Worm (Caenorhabditis elegans): Measurements from ENCODE around the gene Y49F6C.8.

Gene Y49F6C.8

ce11 chrII:3368097-3368496, 1.8 kb downstream of the Y49F6C.8 start, which contains the start of gene Y49F6C.7:
Gene Y49F6C.7, minus strand, starts transcription at chrII:3368197.
- no peak for TF ChIP-seq unc-62 (GFP tag; optimal IDR thresholded peaks at IDR 0.05)

ce11 chrII:3367100-3367499, 2.8 kb downstream of the Y49F6C.8 start, which contains the start of gene Y49F6C.6:
Gene Y49F6C.6, minus strand, starts transcription at chrII:3367200.
- no peak for TF ChIP-seq unc-62 (GFP tag; optimal IDR thresholded peaks at IDR 0.05)

ce11 chrII:3358834-3359233, 11.1 kb downstream of the Y49F6C.8 start, which contains the start of the genes lido-14 and bath-27:
Gene lido-14, plus strand, starts transcription at chrII:3359134.
Gene bath-27, plus strand, starts transcription at chrII:3359139.
- no peak for TF ChIP-seq unc-62 (GFP tag; optimal IDR thresholded peaks at IDR 0.05)

ce11 chrII:3349820-3350291, 20.1 kb downstream of the Y49F6C.8 start, which contains the start of gene F14D2.8:
Gene F14D2.8, minus strand, starts transcription at chrII:3349870.
- no peak for TF ChIP-seq unc-62 (GFP tag; optimal IDR thresholded peaks at IDR 0.05)

ce11 chrII:3347940-3348610, 21.8 kb downstream of the Y49F6C.8 start, which contains the start of the genes F14D2.14 and bath-29:
Gene F14D2.14, minus strand, starts transcription at chrII:3347990.
Gene bath-29, plus strand, starts transcription at chrII:3348560.
- TF ChIP-seq unc-62 (GFP tag; optimal IDR thresholded peaks at IDR 0.05) = no peak

ce11 chrII:3346328-3346780, 23.6 kb downstream of the Y49F6C.8 start, which contains the start of gene bath-30:
Gene bath-30, minus strand, starts transcription at chrII:3346378.
- TF ChIP-seq unc-62 (GFP tag; optimal IDR thresholded peaks at IDR 0.05) = no peak

- TF ChIP-seq unc-62 (GFP tag; optimal IDR thresholded peaks at IDR 0.05) = no peak
Observed at ce11 chrII:3344917-3345316, 25.0 kb downstream of the Y49F6C.8 start, which contains the start of gene bath-28. Gene bath-28, minus strand, starts transcription at chrII:3344967.

ce11 chrII:3343714-3344113, 26.2 kb downstream of the Y49F6C.8 start, which contains the start of gene F14D2.15:
Gene F14D2.15, minus strand, starts transcription at chrII:3343814.
- TF ChIP-seq unc-62 (GFP tag; optimal IDR thresholded peaks at IDR 0.05) = no peak

ce11 chrII:3341989-3342388, 27.9 kb downstream of the Y49F6C.8 start, which contains the start of gene F14D2.11:
Gene F14D2.11, minus strand, starts transcription at chrII:3342089.
- no peak for TF ChIP-seq unc-62 (GFP tag; optimal IDR thresholded peaks at IDR 0.05)

ce11 chrII:3340818-3341217, 29.1 kb downstream of the Y49F6C.8 start:
- TF ChIP-seq unc-62 (GFP tag; optimal IDR thresholded peaks at IDR 0.05) = no peak

ce11 chrII:3340251-3340650, 29.7 kb downstream of the Y49F6C.8 start, which contains the start of gene F14D2.5:
Gene F14D2.5, plus strand, starts transcription at chrII:3340551.
- TF ChIP-seq unc-62 (GFP tag; optimal IDR thresholded peaks at IDR 0.05) = no peak

- no peak for TF ChIP-seq unc-62 (GFP tag; optimal IDR thresholded peaks at IDR 0.05)
Observed at ce11 chrII:3338556-3338955, 31.4 kb downstream of the Y49F6C.8 start, which contains the start of gene F14D2.7. Gene F14D2.7, minus strand, starts transcription at chrII:3338656.

- TF ChIP-seq unc-62 (GFP tag; optimal IDR thresholded peaks at IDR 0.05) = no peak
Observed at ce11 chrII:3337039-3337438, 32.9 kb downstream of the Y49F6C.8 start, which contains the start of gene F14D2.19. Gene F14D2.19, minus strand, starts transcription at chrII:3337139.

ce11 chrII:3332039-3332438, 37.9 kb downstream of the Y49F6C.8 start, which contains the start of gene irld-27:
Gene irld-27, plus strand, starts transcription at chrII:3332339.
- no peak for TF ChIP-seq unc-62 (GFP tag; optimal IDR thresholded peaks at IDR 0.05)

ce11 chrII:3327104-3327503, 42.8 kb downstream of the Y49F6C.8 start, which contains the start of gene Y46D2A.3:
Gene Y46D2A.3, minus strand, starts transcription at chrII:3327204.
- no peak for TF ChIP-seq unc-62 (GFP tag; optimal IDR thresholded peaks at IDR 0.05)

ce11 chrII:3323179-3323578, 46.7 kb downstream of the Y49F6C.8 start, which contains the start of gene Y46D2A.2:
Gene Y46D2A.2, minus strand, starts transcription at chrII:3323279.
- no peak for TF ChIP-seq unc-62 (GFP tag; optimal IDR thresholded peaks at IDR 0.05)

Measured in whole organism, dauer.